Fruit fly (Drosophila melanogaster): ENCODE data around the gene Cdk2.

DNA sequence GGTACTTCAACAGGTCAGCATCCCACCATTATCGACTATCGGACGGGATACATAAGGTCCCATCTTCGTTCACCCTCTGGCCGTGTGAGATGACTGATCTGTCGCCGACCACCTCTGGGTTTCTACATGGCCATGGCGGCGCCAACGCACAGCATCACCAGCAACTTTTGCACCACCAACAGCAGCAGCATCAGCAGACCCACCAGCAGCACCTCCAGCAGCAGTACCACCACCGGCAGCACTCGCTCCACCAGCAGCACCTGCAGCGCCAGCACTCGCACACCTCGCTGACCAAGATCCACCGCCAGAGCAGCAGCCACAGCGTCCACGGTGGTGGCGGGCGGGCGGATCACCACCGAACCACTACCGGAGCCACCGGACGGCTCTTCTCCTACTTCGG is 19.6 kb downstream of the Cdk2 start:
- TF ChIP-seq ttk (optimal IDR thresholded peaks at IDR 0.05) (no peak), psq (optimal IDR thresholded peaks at IDR 0.05) (no peak), insv (optimal IDR thresholded peaks at IDR 0.05) (no peak), h (optimal IDR thresholded peaks at IDR 0.05) (no peak)
